Worm (Caenorhabditis elegans) whole organism, L4/young adult: ENCODE data around the gene Y25C1A.7.

Experiments
- W03F9.2 ChIP-seq: fragments of 150-350 bp; optimal IDR thresholded peaks from 2 replicates; lab custom pipeline; 2014; ENCODE audit warnings: missing biosample characterization, missing genetic modification characterization
- him-1 ChIP-seq: sonication (generic microtip); optimal IDR thresholded peaks from 2 replicates; lab custom pipeline; 2016; ENCODE audit warnings: missing genotype, missing genetic modification reagents, missing genetic modification characterization, missing compliant biosample characterization

DNA sequence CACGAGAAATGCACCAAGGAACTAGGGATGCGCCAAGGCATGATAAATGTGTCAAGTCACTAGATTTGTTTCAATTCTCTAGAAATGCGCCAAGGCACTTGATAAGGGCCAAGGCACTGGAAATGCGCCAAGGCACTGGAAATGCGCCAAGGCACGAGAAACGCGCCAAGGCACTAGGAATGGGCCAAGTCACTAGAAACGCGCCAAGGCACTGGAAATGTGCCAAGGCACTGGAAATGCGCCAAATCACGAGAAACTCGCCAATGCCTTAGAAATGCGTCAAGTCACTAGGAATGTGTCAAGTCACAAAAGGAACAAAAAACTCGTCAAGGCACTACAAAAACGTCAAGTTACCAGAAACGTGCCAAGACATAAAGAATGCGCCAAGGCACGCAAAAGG, 34.5 kb downstream of the Y25C1A.7 start:
- TF ChIP-seq him-1 (tag; lab: Kevin White, UChicago): no peak
- TF ChIP-seq W03F9.2: no peak
